Fruit fly (Drosophila melanogaster) whole organism, embryonic: ENCODE results near the gene frtz.

ENCODE experiments used
- YL-1 ChIP-seq: fragments of 200-800 bp; sonication (Bioruptor generic); optimal IDR thresholded peaks from 3 replicates; lab custom pipeline; 2017; ENCODE audit warnings: missing biosample characterization, mild to moderate bottlenecking, missing genetic modification characterization
- fd96Cb ChIP-seq: fragments of 200-800 bp; sonication (Bioruptor generic); optimal IDR thresholded peaks from 2 replicates; lab custom pipeline; 2018; ENCODE audit warnings: missing biosample characterization, mild to moderate bottlenecking, missing genetic modification characterization, moderate library complexity

dm6 chr2L:1719971-1720370 lies 4.3 kb upstream of the frtz start:
- TF ChIP-seq fd96Cb: no peak
- TF ChIP-seq YL-1 (GFP tag; lab: Kevin White, UChicago): no peak
